Worm (Caenorhabditis elegans) whole organism, young adult: Measurements from ENCODE around the gene F01F1.11.

Experiments used
- B0019.2 ChIP-seq: fragments of 200-800 bp; sonication (Bioruptor generic); conservative IDR thresholded peaks from 2 replicates; pipeline ENCODE4 v1.3.6; 2022; ENCODE audit warnings: missing genetic modification reagents, missing genetic modification characterization, missing compliant biosample characterization
- B0035.1 ChIP-seq: sonication (generic microtip); optimal IDR thresholded peaks from 2 replicates; lab custom pipeline; 2016; ENCODE audit warnings: missing genetic modification characterization, mild to moderate bottlenecking, missing compliant biosample characterization, missing genotype, missing genetic modification reagents
- D2030.7 ChIP-seq: fragments of 200-800 bp; sonication (Bioruptor generic); IDR thresholded peaks from 2 replicates; pipeline ENCODE4 v1.3.6; 2022; ENCODE audit warnings: missing genetic modification reagents, missing genetic modification characterization, missing compliant biosample characterization
- F22D6.2 ChIP-seq: sonication (generic microtip); optimal IDR thresholded peaks from 2 replicates; lab custom pipeline; 2016; ENCODE audit warnings: mild to moderate bottlenecking, missing genetic modification characterization, missing compliant biosample characterization
- F33H1.4 ChIP-seq: fragments of 200-800 bp; sonication (Bioruptor generic); IDR thresholded peaks from 2 replicates; pipeline ENCODE4 v1.3.6; 2022; ENCODE audit warnings: missing genetic modification reagents, missing genetic modification characterization, missing compliant biosample characterization
- F37B4.10 ChIP-seq: fragments of 200-800 bp; sonication (Bioruptor generic); IDR thresholded peaks from 2 replicates; pipeline ENCODE4 v1.3.6; 2022; ENCODE audit warnings: missing genetic modification characterization, missing compliant biosample characterization
- F52B5.7 ChIP-seq: sonication (generic microtip); optimal IDR thresholded peaks from 2 replicates; lab custom pipeline; 2016; ENCODE audit warnings: mild to moderate bottlenecking, missing genetic modification characterization, missing compliant biosample characterization
- F57C9.4 ChIP-seq: sonication (generic microtip); optimal IDR thresholded peaks from 2 replicates; lab custom pipeline; 2017; ENCODE audit warnings: mild to moderate bottlenecking, missing genetic modification characterization, missing compliant biosample characterization
- Y56A3A.18 ChIP-seq: fragments of 200-800 bp; sonication (Bioruptor generic); IDR thresholded peaks from 2 replicates; pipeline ENCODE4 v1.3.6; 2022; ENCODE audit warnings: missing genetic modification reagents, missing genetic modification characterization, missing compliant biosample characterization
- Y67H2A.10 ChIP-seq: fragments of 200-800 bp; sonication (Bioruptor generic); conservative IDR thresholded peaks from 2 replicates; pipeline ENCODE4 v1.3.6; 2022; ENCODE audit warnings: missing genetic modification reagents, missing genetic modification characterization, missing compliant biosample characterization
- Y79H2A.3 ChIP-seq: fragments of 200-800 bp; sonication (Bioruptor generic); conservative IDR thresholded peaks from 2 replicates; pipeline ENCODE4 v1.3.6; 2022; ENCODE audit warnings: missing genetic modification reagents, missing genetic modification characterization, missing compliant biosample characterization
- Y95B8A.8 ChIP-seq: fragments of 200-800 bp; sonication (Bioruptor generic); IDR thresholded peaks from 2 replicates; pipeline ENCODE4 v1.3.6; 2022; ENCODE audit warnings: missing genetic modification reagents, missing genetic modification characterization, missing compliant biosample characterization
- aptf-2 ChIP-seq: fragments of 200-800 bp; sonication (Bioruptor generic); conservative IDR thresholded peaks from 2 replicates; pipeline ENCODE4 v1.3.6; 2022; ENCODE audit warnings: missing genetic modification reagents, missing genetic modification characterization, missing compliant biosample characterization
- aptf-3 ChIP-seq: fragments of 200-800 bp; sonication (Bioruptor generic); IDR thresholded peaks from 2 replicates; pipeline ENCODE4 v1.3.6; 2022; ENCODE audit warnings: missing genetic modification characterization, missing compliant biosample characterization
- atf-7 ChIP-seq: sonication (generic microtip); optimal IDR thresholded peaks from 2 replicates; lab custom pipeline; 2017; ENCODE audit warnings: mild to moderate bottlenecking, missing genetic modification characterization, missing compliant biosample characterization
- ccch-3 ChIP-seq: fragments of 200-800 bp; sonication (Bioruptor generic); optimal IDR thresholded peaks from 2 replicates; lab custom pipeline; 2018; ENCODE audit warnings: mild to moderate bottlenecking, missing genetic modification characterization, missing compliant biosample characterization
- cebp-1 ChIP-seq, 2 experiments: fragments of 200-800 bp in 1 of 2; sonication (Bioruptor generic) in 1 of 2; sonication (generic microtip) in 1 of 2; IDR thresholded peaks in 1 of 2; optimal IDR thresholded peaks in 1 of 2; 2 replicates each; pipeline versions ENCODE4 v1.3.6 to Lab custom; 2017 to 2022; ENCODE audit warnings: missing compliant biosample characterization in 2 of 2, missing genetic modification characterization in 2 of 2, mild to moderate bottlenecking in 1 of 2, missing genetic modification reagents in 1 of 2, moderate library complexity in 1 of 2
- ceh-100 ChIP-seq: fragments of 200-800 bp; sonication (Bioruptor generic); IDR thresholded peaks from 2 replicates; pipeline ENCODE4 v1.3.6; 2022; ENCODE audit warnings: missing genetic modification reagents, missing genetic modification characterization, missing compliant biosample characterization
- ceh-40 ChIP-seq: fragments of 200-800 bp; sonication (Bioruptor generic); IDR thresholded peaks from 2 replicates; pipeline ENCODE4 v1.3.6; 2022; ENCODE audit warnings: missing genetic modification characterization, missing compliant biosample characterization
- ceh-58 ChIP-seq: fragments of 200-800 bp; sonication (Bioruptor generic); IDR thresholded peaks from 2 replicates; pipeline ENCODE4 v1.3.6; 2022; ENCODE audit warnings: missing genetic modification characterization, missing compliant biosample characterization
- ceh-91 ChIP-seq: fragments of 200-800 bp; sonication (Bioruptor generic); IDR thresholded peaks from 2 replicates; pipeline ENCODE4 v1.3.6; 2022; ENCODE audit warnings: missing genetic modification reagents, missing genetic modification characterization, missing compliant biosample characterization
- dox-1 ChIP-seq: fragments of 200-800 bp; sonication (Bioruptor generic); IDR thresholded peaks from 2 replicates; pipeline ENCODE4 v1.3.6; 2022; ENCODE audit warnings: missing genetic modification reagents, missing genetic modification characterization, missing compliant biosample characterization
- egl-18 ChIP-seq: fragments of 200-800 bp; sonication (Bioruptor generic); IDR thresholded peaks from 2 replicates; pipeline ENCODE4 v1.3.6; 2022; ENCODE audit warnings: missing genetic modification reagents, missing genetic modification characterization, missing compliant biosample characterization
- fkh-3 ChIP-seq: sonication (generic microtip); optimal IDR thresholded peaks from 2 replicates; lab custom pipeline; 2016; ENCODE audit warnings: mild to moderate bottlenecking, missing genetic modification characterization, missing compliant biosample characterization
- hlh-12 ChIP-seq: sonication (generic microtip); optimal IDR thresholded peaks from 2 replicates; lab custom pipeline; 2016; ENCODE audit warnings: missing genetic modification characterization, missing compliant biosample characterization
- hlh-26 ChIP-seq: fragments of 200-800 bp; sonication (Bioruptor generic); conservative IDR thresholded peaks from 2 replicates; pipeline ENCODE4 v1.3.6; 2022; ENCODE audit warnings: missing genetic modification reagents, missing genetic modification characterization, missing compliant biosample characterization
- hrde-1 ChIP-seq: sonication (generic microtip); optimal IDR thresholded peaks from 2 replicates; lab custom pipeline; 2016; ENCODE audit warnings: missing genetic modification characterization, mild to moderate bottlenecking, missing compliant biosample characterization, moderate library complexity, missing genotype, missing genetic modification reagents, borderline replicate concordance
- hsf-1 ChIP-seq: fragments of 200-800 bp; sonication (Bioruptor generic); IDR thresholded peaks from 2 replicates; pipeline ENCODE4 v1.3.6; 2022; ENCODE audit warnings: missing genetic modification reagents, missing genetic modification characterization, missing compliant biosample characterization
- lin-26 ChIP-seq: fragments of 200-800 bp; sonication (Bioruptor generic); IDR thresholded peaks from 2 replicates; pipeline ENCODE4 v1.3.6; 2022; ENCODE audit warnings: missing genetic modification reagents, missing genetic modification characterization, missing compliant biosample characterization
- lsy-27 ChIP-seq: sonication (generic microtip); optimal IDR thresholded peaks from 2 replicates; lab custom pipeline; 2017; ENCODE audit warnings: missing genetic modification characterization, mild to moderate bottlenecking, missing compliant biosample characterization, antibody characterized with exemption, missing genotype, borderline replicate concordance; ENCODE audit not compliant: insufficient read depth
- madf-10 ChIP-seq: sonication (generic microtip); optimal IDR thresholded peaks from 2 replicates; lab custom pipeline; 2016; ENCODE audit warnings: mild to moderate bottlenecking, missing genetic modification characterization, missing compliant biosample characterization
- madf-6 ChIP-seq: fragments of 200-800 bp; sonication (Bioruptor generic); IDR thresholded peaks from 2 replicates; pipeline ENCODE4 v1.3.6; 2022; ENCODE audit warnings: missing genetic modification reagents, missing genetic modification characterization, missing compliant biosample characterization
- nfyb-1 ChIP-seq: fragments of 200-800 bp; sonication (Bioruptor generic); IDR thresholded peaks from 2 replicates; pipeline ENCODE4 v1.3.6; 2022; ENCODE audit warnings: missing genetic modification reagents, missing genetic modification characterization, missing compliant biosample characterization
- nhr-120 ChIP-seq: fragments of 200-800 bp; sonication (Bioruptor generic); IDR thresholded peaks from 2 replicates; pipeline ENCODE4 v1.3.6; 2022; ENCODE audit warnings: missing genetic modification characterization, missing compliant biosample characterization
- nhr-179 ChIP-seq: sonication (generic microtip); optimal IDR thresholded peaks from 2 replicates; lab custom pipeline; 2016; ENCODE audit warnings: mild to moderate bottlenecking, missing genetic modification characterization, missing compliant biosample characterization
- nhr-90 ChIP-seq: sonication (generic microtip); optimal IDR thresholded peaks from 2 replicates; lab custom pipeline; 2016; ENCODE audit warnings: missing genotype, mild to moderate bottlenecking, missing genetic modification characterization, missing compliant biosample characterization
- rec-8 ChIP-seq, 2 experiments: sonication (generic microtip); optimal IDR thresholded peaks; 2 replicates each; lab custom pipeline; 2016; ENCODE audit warnings: mild to moderate bottlenecking in 2 of 2, missing genetic modification characterization in 2 of 2, missing genetic modification reagents in 2 of 2, missing genotype in 2 of 2, missing biosample characterization in 1 of 2, missing compliant biosample characterization in 1 of 2, moderate library complexity in 1 of 2
- sdz-38 ChIP-seq: sonication (generic microtip); optimal IDR thresholded peaks from 2 replicates; lab custom pipeline; 2016; ENCODE audit warnings: missing genotype, missing genetic modification characterization, missing compliant biosample characterization
- snpc-1.1 ChIP-seq: sonication (generic microtip); optimal IDR thresholded peaks from 2 replicates; lab custom pipeline; 2017; ENCODE audit warnings: missing genetic modification characterization, mild to moderate bottlenecking, missing compliant biosample characterization, antibody characterized with exemption, moderate library complexity, missing genotype, missing genetic modification reagents; ENCODE audit not compliant: insufficient read depth
- snpc-1.3 ChIP-seq: sonication (generic microtip); optimal IDR thresholded peaks from 2 replicates; lab custom pipeline; 2017; ENCODE audit warnings: missing genetic modification characterization, mild to moderate bottlenecking, missing compliant biosample characterization, antibody characterized with exemption, moderate library complexity, missing genotype, missing genetic modification reagents; ENCODE audit not compliant: insufficient read depth
- snpc-3.4 ChIP-seq: sonication (generic microtip); optimal IDR thresholded peaks from 2 replicates; lab custom pipeline; 2017; ENCODE audit warnings: missing genetic modification characterization, mild to moderate bottlenecking, missing compliant biosample characterization, antibody characterized with exemption, moderate library complexity, missing genotype, missing genetic modification reagents
- somi-1 ChIP-seq: fragments of 200-800 bp; sonication (Bioruptor generic); optimal IDR thresholded peaks from 2 replicates; lab custom pipeline; 2018; ENCODE audit warnings: mild to moderate bottlenecking, missing genetic modification characterization, missing compliant biosample characterization
- tlf-1 ChIP-seq: fragments of 200-800 bp; sonication (Bioruptor generic); optimal IDR thresholded peaks from 2 replicates; lab custom pipeline; 2018; ENCODE audit warnings: mild to moderate bottlenecking, missing genetic modification characterization, missing compliant biosample characterization
- unc-130 ChIP-seq: sonication (generic microtip); optimal IDR thresholded peaks from 2 replicates; lab custom pipeline; 2016; ENCODE audit warnings: missing genetic modification reagents, missing genetic modification characterization, missing compliant biosample characterization
- ztf-25 ChIP-seq: fragments of 200-800 bp; sonication (Bioruptor generic); IDR thresholded peaks from 2 replicates; pipeline ENCODE4 v1.3.6; 2022; ENCODE audit warnings: missing genetic modification reagents, missing genetic modification characterization, missing compliant biosample characterization

The F01F1.11 gene

ce11 chrIII:5855637-5856179 is 16.0 kb downstream of the F01F1.11 start, which contains the start of the genes cct-6 and alh-9 (continued):
- TF ChIP-seq tlf-1 (GFP tag; lab: Kevin White, UChicago) (no peak), D2030.7 (GFP tag; lab: Robert Waterston, UW) (no peak), snpc-1.1 (tag; lab: Kevin White, UChicago) (no peak), somi-1 (GFP tag; lab: Kevin White, UChicago) (no peak), B0035.1 (no peak), hlh-12 (no peak), F52B5.7 (tag; lab: Kevin White, UChicago) (no peak), snpc-3.4 (tag; lab: Kevin White, UChicago) (peak; percentile 62), ztf-25 (GFP tag; lab: Robert Waterston, UW) (no peak), ceh-40 (no peak), rec-8 (tag; optimal IDR thresholded peaks at IDR 0.05; lab: Kevin White, UChicago) (no peak), lin-26 (GFP tag; lab: Robert Waterston, UW) (no peak), hsf-1 (GFP tag; lab: Robert Waterston, UW) (peak; percentile 77), madf-6 (GFP tag; lab: Robert Waterston, UW) (peak; percentile 62; the same call in 1 of the 2 replicates), Y67H2A.10 (GFP tag; lab: Robert Waterston, UW) (no peak), nhr-90 (tag; lab: Kevin White, UChicago) (no peak), Y79H2A.3 (no peak), ceh-91 (GFP tag; lab: Robert Waterston, UW) (peak; percentile 44; the same call in 1 of the 2 replicates), ceh-100 (GFP tag; lab: Robert Waterston, UW) (no peak), Y56A3A.18 (GFP tag; lab: Robert Waterston, UW) (no peak), nfyb-1 (peak; percentile 20; the same call in 1 of the 2 replicates), ceh-58 (GFP tag; lab: Robert Waterston, UW) (no peak), aptf-3 (GFP tag; lab: Robert Waterston, UW) (no peak), B0019.2 (GFP tag; lab: Robert Waterston, UW) (no peak), madf-10 (peak; percentile 2), nhr-179 (tag; lab: Kevin White, UChicago) (no peak), hlh-26 (GFP tag; lab: Robert Waterston, UW) (no peak), F37B4.10 (GFP tag; lab: Robert Waterston, UW) (no peak), F33H1.4 (GFP tag; lab: Robert Waterston, UW) (peak; percentile 93), Y95B8A.8 (no peak), sdz-38 (tag; lab: Kevin White, UChicago) (no peak), nhr-120 (GFP tag; lab: Robert Waterston, UW) (no peak), aptf-2 (GFP tag; lab: Robert Waterston, UW) (no peak), atf-7 (tag; lab: Kevin White, UChicago) (no peak), fkh-3 (no peak), ccch-3 (GFP tag; lab: Kevin White, UChicago) (no peak), lsy-27 (tag; lab: Kevin White, UChicago) (no peak), unc-130 (GFP tag; lab: Kevin White, UChicago) (no peak), dox-1 (GFP tag; lab: Robert Waterston, UW) (no peak), egl-18 (GFP tag; lab: Robert Waterston, UW) (no peak), cebp-1 (GFP tag; IDR thresholded peaks at IDR 0.05; lab: Robert Waterston, UW) (peak; percentile 68; the same call in 1 of the 2 replicates), cebp-1 (tag; optimal IDR thresholded peaks at IDR 0.05; lab: Kevin White, UChicago) (peak; percentile 94), F57C9.4 (no peak), F22D6.2 (tag; lab: Kevin White, UChicago) (no peak), hrde-1 (tag; lab: Kevin White, UChicago) (no peak), snpc-1.3 (tag; lab: Kevin White, UChicago) (no peak)
